Fruit fly (Drosophila melanogaster): ENCODE results near the gene mRNA-cap.

mRNA-cap gene

dm6 chrX:14233843-14234337, 8.7 kb downstream of the mRNA-cap start, which contains the start of gene CG42271 (continued):
- no peak for TF ChIP-seq CG16779 (GFP tag; IDR thresholded peaks at IDR 0.05)
- TF ChIP-seq B-H2 (GFP tag; optimal IDR thresholded peaks at IDR 0.05) = no peak
- TF ChIP-seq trem (tag; optimal IDR thresholded peaks at IDR 0.05) = peak; percentile 50
- no peak for TF ChIP-seq Hmx (GFP tag; optimal IDR thresholded peaks at IDR 0.05)
- peak; percentile 18 for TF ChIP-seq CG8359 (GFP tag; optimal IDR thresholded peaks at IDR 0.05; ENCODE audit: borderline replicate concordance)
- TF ChIP-seq tin (GFP tag; optimal IDR thresholded peaks at IDR 0.05) = peak; percentile 22
- peak; percentile 40 for TF ChIP-seq Dref (GFP tag; IDR thresholded peaks at IDR 0.05)
- TF ChIP-seq lov (optimal IDR thresholded peaks at IDR 0.05) = no peak
- no peak for TF ChIP-seq lov (GFP tag; IDR thresholded peaks at IDR 0.05)
- no peak for TF ChIP-seq corto (GFP tag; optimal IDR thresholded peaks at IDR 0.05)
- peak; percentile 9 for TF ChIP-seq bcd (GFP tag; optimal IDR thresholded peaks at IDR 0.05)
- no peak for TF ChIP-seq dan (GFP tag; IDR thresholded peaks at IDR 0.05)
- no peak for TF ChIP-seq hth (optimal IDR thresholded peaks at IDR 0.05)
- peak; percentile 42 for TF ChIP-seq CG18599 (GFP tag; optimal IDR thresholded peaks at IDR 0.05)
- no peak for TF ChIP-seq CrebB (tag; optimal IDR thresholded peaks at IDR 0.05)
- no peak for TF ChIP-seq br (optimal IDR thresholded peaks at IDR 0.05)
- no peak for TF ChIP-seq H2.0 (GFP tag; IDR thresholded peaks at IDR 0.05)
- peak; percentile 8 for TF ChIP-seq lilli (GFP tag; optimal IDR thresholded peaks at IDR 0.05)
- peak; percentile 40 for TF ChIP-seq Ssrp (tag; optimal IDR thresholded peaks at IDR 0.05)
- TF ChIP-seq NfI (GFP tag; optimal IDR thresholded peaks at IDR 0.05) = peak; percentile 61
- TF ChIP-seq hb (GFP tag; IDR thresholded peaks at IDR 0.05; ENCODE audit: partially characterized antibody) = peak; percentile 93
- peak; percentile 46 for TF ChIP-seq Hr3 (GFP tag; optimal IDR thresholded peaks at IDR 0.05)
- peak; percentile 14 for TF ChIP-seq Deaf1 (tag; optimal IDR thresholded peaks at IDR 0.05)
- no peak for TF ChIP-seq CG1792 (GFP tag; optimal IDR thresholded peaks at IDR 0.05)
- no peak for TF ChIP-seq yki (optimal IDR thresholded peaks at IDR 0.05)
- TF ChIP-seq Blimp-1 (GFP tag; optimal IDR thresholded peaks at IDR 0.05) = no peak
- TF ChIP-seq salm (tag; optimal IDR thresholded peaks at IDR 0.05) = no peak
- no peak for TF ChIP-seq grn (GFP tag; optimal IDR thresholded peaks at IDR 0.05)
- no peak for TF ChIP-seq NFAT (GFP tag; IDR thresholded peaks at IDR 0.05)
- TF ChIP-seq ems (GFP tag; optimal IDR thresholded peaks at IDR 0.05) = no peak
- peak; percentile 97 for TF ChIP-seq Scr (GFP tag; IDR thresholded peaks at IDR 0.05; ENCODE audit: partially characterized antibody)
- peak; percentile 72; the same call in 2 of the 3 replicates for TF ChIP-seq CG7963 (GFP tag; IDR thresholded peaks at IDR 0.05; ENCODE audit: partially characterized antibody)
- TF ChIP-seq Dip2 (GFP tag; IDR thresholded peaks at IDR 0.05) = no peak
- TF ChIP-seq tx (GFP tag; optimal IDR thresholded peaks at IDR 0.05) = no peak
- TF ChIP-seq nom (GFP tag; optimal IDR thresholded peaks at IDR 0.05) = no peak
- TF ChIP-seq Max (GFP tag; optimal IDR thresholded peaks at IDR 0.05) = no peak
- no peak for TF ChIP-seq Dfd (GFP tag; optimal IDR thresholded peaks at IDR 0.05)
- no peak for TF ChIP-seq pb (GFP tag; optimal IDR thresholded peaks at IDR 0.05)
- TF ChIP-seq ato (GFP tag; IDR thresholded peaks at IDR 0.05; ENCODE audit: partially characterized antibody) = peak; percentile 74
- TF ChIP-seq ci (GFP tag; IDR thresholded peaks at IDR 0.05) = 0 out of 3 replicates have a peak, but pooled peaks have one; percentile 9
- no peak; the same call in 1 of the 2 replicates for TF ChIP-seq CG31441 (GFP tag; IDR thresholded peaks at IDR 0.05)
- peak; percentile 91 for TF ChIP-seq MESR4 (GFP tag; optimal IDR thresholded peaks at IDR 0.05)
- TF ChIP-seq sna (GFP tag; IDR thresholded peaks at IDR 0.05; ENCODE audit: partially characterized antibody) = peak; percentile 95
- no peak for TF ChIP-seq CG11456 (GFP tag; IDR thresholded peaks at IDR 0.05)
- no peak for TF ChIP-seq jing (GFP tag; optimal IDR thresholded peaks at IDR 0.05)
- TF ChIP-seq run (tag; optimal IDR thresholded peaks at IDR 0.05) = no peak
- no peak for TF ChIP-seq caup (GFP tag; optimal IDR thresholded peaks at IDR 0.05; ENCODE audit: severe bottlenecking)
- peak; percentile 54; the same call in 1 of the 2 replicates for TF ChIP-seq CG6272 (GFP tag; IDR thresholded peaks at IDR 0.05)
- TF ChIP-seq Asciz (GFP tag; optimal IDR thresholded peaks at IDR 0.05) = no peak
- TF ChIP-seq CG15269 (tag; optimal IDR thresholded peaks at IDR 0.05) = no peak
- no peak for TF ChIP-seq CG10565 (GFP tag; optimal IDR thresholded peaks at IDR 0.05)
